Fruit fly (Drosophila melanogaster): ENCODE data around the gene kon.

DNA sequence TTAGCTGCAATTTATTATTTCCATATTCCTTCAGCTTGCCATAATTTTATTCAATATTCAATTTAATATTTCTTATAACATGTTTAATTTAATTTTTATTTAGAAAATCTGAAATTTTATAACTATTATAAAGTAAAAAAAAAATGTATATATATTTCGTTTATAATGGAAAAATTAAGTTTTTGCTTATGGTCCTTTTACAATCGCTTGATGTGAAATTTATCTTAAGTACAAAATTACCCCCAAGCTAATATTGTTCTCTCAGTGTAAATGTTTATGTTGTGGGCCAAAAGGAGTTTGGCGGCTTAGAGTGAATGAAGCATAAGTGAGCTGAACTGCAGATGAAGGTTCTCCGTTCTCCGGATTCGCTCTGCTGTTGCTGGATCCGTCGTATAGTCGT, 35.8 kb downstream of the kon start:
- TF ChIP-seq Trl (optimal IDR thresholded peaks at IDR 0.05) (no peak), Trl (GFP tag; optimal IDR thresholded peaks at IDR 0.05) (no peak), wek (GFP tag; optimal IDR thresholded peaks at IDR 0.05) (no peak)
